Fruit fly (Drosophila melanogaster) whole organism, embryonic: ENCODE measurements around the gene CG43672.

Source experiments
- Atf-2 ChIP-seq: fragments of 200-800 bp; sonication (Bioruptor generic); optimal IDR thresholded peaks from 2 replicates; lab custom pipeline; 2016; ENCODE audit warnings: missing biosample characterization, missing genetic modification characterization
- CG10462 ChIP-seq: fragments of 200-800 bp; sonication (Bioruptor generic); optimal IDR thresholded peaks from 2 replicates; lab custom pipeline; 2016; ENCODE audit warnings: missing biosample characterization, missing genetic modification characterization
- CG11723 ChIP-seq: fragments of 200-800 bp; sonication (Bioruptor generic); optimal IDR thresholded peaks from 2 replicates; lab custom pipeline; 2017; ENCODE audit warnings: missing biosample characterization, mild to moderate bottlenecking, missing genetic modification characterization
- CG13624 ChIP-seq: fragments of 200-800 bp; sonication (Bioruptor generic); optimal IDR thresholded peaks from 2 replicates; lab custom pipeline; 2016; ENCODE audit warnings: missing biosample characterization, missing genetic modification characterization
- CG13894 ChIP-seq: fragments of 200-800 bp; sonication (Bioruptor generic); optimal IDR thresholded peaks from 3 replicates; lab custom pipeline; 2018; ENCODE audit warnings: missing biosample characterization, mild to moderate bottlenecking, missing genetic modification characterization, moderate library complexity
- CG15269 ChIP-seq: fragments of 200-800 bp; sonication (Bioruptor generic); optimal IDR thresholded peaks from 2 replicates; lab custom pipeline; 2018; ENCODE audit warnings: missing biosample characterization, mild to moderate bottlenecking, missing genetic modification characterization, moderate library complexity
- CG17802 ChIP-seq: fragments of 200-800 bp; sonication (Bioruptor generic); optimal IDR thresholded peaks from 2 replicates; lab custom pipeline; 2018; ENCODE audit warnings: missing biosample characterization, mild to moderate bottlenecking, missing genetic modification characterization, moderate library complexity
- CG18262 ChIP-seq: fragments of 200-800 bp; optimal IDR thresholded peaks from 3 replicates; lab custom pipeline; 2019; ENCODE audit warnings: missing biosample characterization, mild to moderate bottlenecking, missing genetic modification characterization, moderate library complexity
- CG2129 ChIP-seq: fragments of 200-800 bp; sonication (Bioruptor generic); IDR thresholded peaks from 2 replicates; pipeline ENCODE4 v1.3.6; 2022; ENCODE audit warnings: missing biosample characterization, missing genetic modification characterization; ENCODE audit not compliant: partially characterized antibody
- CG2199 ChIP-seq: fragments of 200-800 bp; sonication (Bioruptor generic); IDR thresholded peaks from 3 replicates; pipeline ENCODE4 v1.3.6; 2022; ENCODE audit warnings: missing biosample characterization, missing genetic modification characterization
- CG30403 ChIP-seq: fragments of 200-800 bp; sonication (Bioruptor generic); optimal IDR thresholded peaks from 3 replicates; lab custom pipeline; 2016; ENCODE audit warnings: missing biosample characterization, missing genetic modification characterization
- CG34224 ChIP-seq: fragments of 200-800 bp; sonication (Bioruptor generic); IDR thresholded peaks from 3 replicates; pipeline ENCODE4 v1.3.6; 2022; ENCODE audit warnings: missing biosample characterization, missing genetic modification characterization; ENCODE audit not compliant: partially characterized antibody
- CG42726 ChIP-seq: fragments of 200-800 bp; sonication (Bioruptor generic); IDR thresholded peaks from 2 replicates; pipeline ENCODE4 v1.3.6; 2022; ENCODE audit warnings: missing biosample characterization, missing genetic modification characterization; ENCODE audit not compliant: partially characterized antibody
- CG4328 ChIP-seq: fragments of 200-800 bp; sonication (Bioruptor generic); optimal IDR thresholded peaks from 3 replicates; lab custom pipeline; 2017; ENCODE audit warnings: missing biosample characterization, missing genetic modification reagents, missing genetic modification characterization
- CG5953 ChIP-seq: fragments of 200-800 bp; sonication (Bioruptor generic); IDR thresholded peaks from 2 replicates; pipeline ENCODE4 v1.3.6; 2022; ENCODE audit warnings: missing biosample characterization, missing genetic modification characterization
- CG7745 ChIP-seq: fragments of 200-800 bp; sonication (Bioruptor generic); optimal IDR thresholded peaks from 2 replicates; lab custom pipeline; 2018; ENCODE audit warnings: missing biosample characterization, mild to moderate bottlenecking, missing genetic modification characterization, moderate library complexity
- CG7987 ChIP-seq: fragments of 200-800 bp; sonication (Bioruptor generic); optimal IDR thresholded peaks from 2 replicates; lab custom pipeline; 2018; ENCODE audit warnings: missing biosample characterization, mild to moderate bottlenecking, missing genetic modification characterization, moderate library complexity
- CG8281 ChIP-seq: fragments of 200-800 bp; sonication (Bioruptor generic); optimal IDR thresholded peaks from 2 replicates; lab custom pipeline; 2018; ENCODE audit warnings: missing biosample characterization, mild to moderate bottlenecking, missing genetic modification characterization, moderate library complexity
- CG8290 ChIP-seq, 3 experiments: fragments of 200-800 bp; sonication (Bioruptor generic); optimal IDR thresholded peaks; 2 replicates each; lab custom pipeline; 2016 to 2019; ENCODE audit warnings: missing biosample characterization in 3 of 3, missing genetic modification characterization in 3 of 3, mild to moderate bottlenecking in 2 of 3, moderate library complexity in 1 of 3
- CG8924 ChIP-seq: fragments of 200-800 bp; optimal IDR thresholded peaks from 3 replicates; lab custom pipeline; 2019; ENCODE audit warnings: missing biosample characterization, mild to moderate bottlenecking, missing genetic modification characterization, moderate library complexity
- CG9876 ChIP-seq: fragments of 200-800 bp; sonication (Bioruptor generic); optimal IDR thresholded peaks from 2 replicates; lab custom pipeline; 2016; ENCODE audit warnings: missing biosample characterization, missing genetic modification characterization
- D19A ChIP-seq: fragments of 200-800 bp; optimal IDR thresholded peaks from 3 replicates; lab custom pipeline; 2019; ENCODE audit warnings: missing biosample characterization, mild to moderate bottlenecking, missing genetic modification characterization, moderate library complexity
- Dp ChIP-seq: fragments of 200-800 bp; sonication (Bioruptor generic); optimal IDR thresholded peaks from 2 replicates; lab custom pipeline; 2018; ENCODE audit warnings: missing biosample characterization, mild to moderate bottlenecking, missing genetic modification characterization, moderate library complexity
- HmgZ ChIP-seq: fragments of 200-800 bp; sonication (Bioruptor generic); optimal IDR thresholded peaks from 2 replicates; lab custom pipeline; 2018; ENCODE audit warnings: missing biosample characterization, mild to moderate bottlenecking, missing genetic modification characterization
- Hsf ChIP-seq: fragments of 200-800 bp; sonication (Bioruptor generic); optimal IDR thresholded peaks from 3 replicates; lab custom pipeline; 2016; ENCODE audit warnings: missing biosample characterization, missing genetic modification characterization
- Lpt ChIP-seq: fragments of >200 bp; optimal IDR thresholded peaks from 2 replicates; lab custom pipeline; 2018; ENCODE audit warnings: missing biosample characterization, missing genetic modification characterization
- Nf-YC ChIP-seq: fragments of 200-800 bp; optimal IDR thresholded peaks from 3 replicates; lab custom pipeline; 2019; ENCODE audit warnings: missing biosample characterization, mild to moderate bottlenecking, missing genetic modification characterization, moderate library complexity
- Sin3A ChIP-seq: fragments of >200 bp; optimal IDR thresholded peaks from 2 replicates; lab custom pipeline; 2018
- Ssrp ChIP-seq: fragments of 200-800 bp; sonication (Bioruptor generic); optimal IDR thresholded peaks from 2 replicates; lab custom pipeline; 2018; ENCODE audit warnings: missing biosample characterization, mild to moderate bottlenecking, missing genetic modification characterization, moderate library complexity
- ac ChIP-seq: fragments of 200-800 bp; sonication (Bioruptor generic); optimal IDR thresholded peaks from 3 replicates; lab custom pipeline; 2017; ENCODE audit warnings: missing biosample characterization, mild to moderate bottlenecking, missing genetic modification characterization
- amos ChIP-seq: fragments of 200-800 bp; sonication (Bioruptor generic); IDR thresholded peaks from 2 replicates; pipeline ENCODE4 v1.3.6; 2022; ENCODE audit warnings: missing biosample characterization, missing genetic modification characterization; ENCODE audit not compliant: partially characterized antibody
- croc ChIP-seq: fragments of 200-800 bp; sonication (Bioruptor generic); conservative IDR thresholded peaks from 3 replicates; pipeline ENCODE4 v1.3.6; 2022; ENCODE audit warnings: missing biosample characterization, missing genetic modification characterization
- disco-r ChIP-seq: fragments of 200-800 bp; sonication (Bioruptor generic); optimal IDR thresholded peaks from 2 replicates; lab custom pipeline; 2016; ENCODE audit warnings: missing biosample characterization, missing genetic modification characterization
- dysf ChIP-seq: fragments of 200-800 bp; sonication (Bioruptor generic); IDR thresholded peaks from 3 replicates; pipeline ENCODE4 v1.3.6; 2022; ENCODE audit warnings: missing biosample characterization, missing genetic modification characterization
- ems ChIP-seq: fragments of 200-800 bp; sonication (Bioruptor generic); optimal IDR thresholded peaks from 3 replicates; lab custom pipeline; 2016; ENCODE audit warnings: missing biosample characterization, missing genetic modification characterization
- fd64A ChIP-seq: fragments of 200-800 bp; sonication (Bioruptor generic); optimal IDR thresholded peaks from 3 replicates; lab custom pipeline; 2018; ENCODE audit warnings: missing biosample characterization, mild to moderate bottlenecking, missing genetic modification characterization
- hb ChIP-seq: fragments of 200-800 bp; sonication (Bioruptor generic); IDR thresholded peaks from 3 replicates; pipeline ENCODE4 v1.3.6; 2022; ENCODE audit warnings: missing biosample characterization, missing genetic modification characterization; ENCODE audit not compliant: partially characterized antibody
- ind ChIP-seq: fragments of 200-800 bp; sonication (Bioruptor generic); optimal IDR thresholded peaks from 3 replicates; lab custom pipeline; 2016; ENCODE audit warnings: missing biosample characterization, missing genetic modification characterization
- inv ChIP-seq: fragments of 200-800 bp; sonication (Bioruptor generic); IDR thresholded peaks from 2 replicates; pipeline ENCODE4 v1.3.6; 2022; ENCODE audit warnings: missing biosample characterization, missing genetic modification characterization; ENCODE audit not compliant: partially characterized antibody
- nerfin-2 ChIP-seq: fragments of 200-800 bp; sonication (Bioruptor generic); IDR thresholded peaks from 2 replicates; pipeline ENCODE4 v1.3.6; 2022; ENCODE audit warnings: missing biosample characterization, missing genetic modification characterization; ENCODE audit not compliant: partially characterized antibody
- pita ChIP-seq: fragments of 200-800 bp; sonication (Bioruptor generic); optimal IDR thresholded peaks from 2 replicates; lab custom pipeline; 2017; ENCODE audit warnings: missing biosample characterization, mild to moderate bottlenecking, missing genetic modification characterization
- pnt ChIP-seq: fragments of 200-800 bp; sonication (Bioruptor generic); optimal IDR thresholded peaks from 3 replicates; lab custom pipeline; 2016; ENCODE audit warnings: missing biosample characterization, missing genetic modification characterization
- pum ChIP-seq: fragments of 200-800 bp; sonication (Bioruptor generic); optimal IDR thresholded peaks from 2 replicates; lab custom pipeline; 2016; ENCODE audit warnings: missing biosample characterization, missing genetic modification characterization
- pzg ChIP-seq: fragments of 200-800 bp; sonication (Bioruptor generic); optimal IDR thresholded peaks from 3 replicates; lab custom pipeline; 2018; ENCODE audit warnings: missing biosample characterization, mild to moderate bottlenecking, missing genetic modification characterization, moderate library complexity
- row ChIP-seq: fragments of 200-800 bp; sonication (Bioruptor generic); IDR thresholded peaks from 3 replicates; pipeline ENCODE4 v1.3.6; 2022; ENCODE audit warnings: missing biosample characterization, missing genetic modification characterization
- scrt ChIP-seq: fragments of 200-800 bp; sonication (Bioruptor generic); optimal IDR thresholded peaks from 2 replicates; lab custom pipeline; 2018; ENCODE audit warnings: missing biosample characterization, mild to moderate bottlenecking, missing genetic modification characterization, moderate library complexity
- tx ChIP-seq: fragments of 200-800 bp; sonication (Bioruptor generic); optimal IDR thresholded peaks from 2 replicates; lab custom pipeline; 2016; ENCODE audit warnings: missing biosample characterization, missing genetic modification characterization
- wek ChIP-seq: fragments of 200-800 bp; sonication (Bioruptor generic); optimal IDR thresholded peaks from 3 replicates; lab custom pipeline; 2018; ENCODE audit warnings: missing biosample characterization, mild to moderate bottlenecking, missing genetic modification characterization, moderate library complexity

Gene CG43672

DNA sequence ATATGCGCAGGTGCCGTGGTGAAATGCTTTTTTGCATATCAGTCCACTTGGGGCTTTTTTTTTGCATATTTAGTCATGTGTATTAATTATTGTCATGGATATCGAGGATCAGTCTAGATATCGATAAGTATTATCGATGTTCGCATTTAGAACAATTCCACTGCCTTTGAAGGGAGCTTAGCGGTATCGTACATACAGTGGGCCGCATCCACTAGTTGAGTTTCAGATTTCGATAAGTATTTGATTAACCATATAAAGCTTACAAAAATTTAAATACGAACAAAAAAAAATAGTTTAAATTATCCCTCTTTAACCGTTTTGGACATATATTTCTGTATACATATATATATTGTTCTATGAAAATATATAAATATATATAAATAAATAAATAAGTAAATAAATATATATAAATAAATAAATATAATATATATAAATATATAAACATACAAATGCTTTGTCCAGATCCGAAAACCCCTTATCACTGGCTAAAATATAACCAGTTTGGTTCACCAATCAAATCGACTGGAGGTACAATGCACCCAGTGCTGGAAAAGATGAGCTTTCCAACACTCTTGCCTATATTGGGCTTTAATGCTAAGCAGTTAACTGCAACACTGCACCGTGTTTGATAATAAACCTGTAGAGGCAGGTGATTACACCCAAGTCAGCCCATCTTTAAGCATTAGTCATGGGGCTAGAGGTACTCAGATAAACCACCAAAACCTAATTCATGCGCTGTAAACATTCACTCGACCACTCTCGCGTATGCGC lies 30.3 kb downstream of the CG43672 start (continued):
- TF ChIP-seq CG42726 (GFP tag; lab: Robert Waterston, UW), result peak; percentile 32; the same call in 1 of the 2 replicates
- TF ChIP-seq Dp, result no peak
- TF ChIP-seq wek (GFP tag; lab: Kevin White, UChicago), result no peak
- TF ChIP-seq CG18262 (tag; lab: Kevin White, UChicago), result peak; percentile 36
- TF ChIP-seq CG8290 (GFP tag; optimal IDR thresholded peaks at IDR 0.05; lab: Kevin White, UChicago), result peak; percentile 69
- peak in 1 of 2 experiments; percentile 65 for TF ChIP-seq CG8290 (tag; optimal IDR thresholded peaks at IDR 0.05; lab: Kevin White, UChicago)
- no peak for TF ChIP-seq CG7745 (tag; lab: Kevin White, UChicago)
- TF ChIP-seq CG8281 (tag; lab: Kevin White, UChicago), result no peak
- peak; percentile 53; the same call in 1 of the 2 replicates for TF ChIP-seq nerfin-2 (GFP tag; lab: Robert Waterston, UW)
- TF ChIP-seq CG17802 (tag; lab: Kevin White, UChicago), result peak; percentile 53
- TF ChIP-seq ind (GFP tag; lab: Kevin White, UChicago), result peak; percentile 3
- no peak for TF ChIP-seq CG4328 (GFP tag; lab: Kevin White, UChicago)
- TF ChIP-seq Hsf (GFP tag; lab: Kevin White, UChicago), result no peak
- TF ChIP-seq CG8924 (tag; lab: Kevin White, UChicago), result peak; percentile 3
- TF ChIP-seq pita, result no peak
- no peak for TF ChIP-seq tx (GFP tag; lab: Kevin White, UChicago)
- TF ChIP-seq CG5953 (GFP tag; lab: Robert Waterston, UW), result no peak
- no peak for TF ChIP-seq Lpt (GFP tag; lab: Kevin White, UChicago)
- peak; percentile 14 for TF ChIP-seq scrt (GFP tag; lab: Kevin White, UChicago)
- no peak for TF ChIP-seq Ssrp (tag; lab: Kevin White, UChicago)
- TF ChIP-seq croc (GFP tag; lab: Robert Waterston, UW), result no peak
- TF ChIP-seq amos (GFP tag; lab: Robert Waterston, UW), result peak; percentile 86; the same call in 1 of the 2 replicates
- no peak for TF ChIP-seq ac (GFP tag; lab: Kevin White, UChicago)
- peak; percentile 70 for TF ChIP-seq inv (GFP tag; lab: Robert Waterston, UW)
- no peak for TF ChIP-seq fd64A (GFP tag; lab: Kevin White, UChicago)
- peak; percentile 46 for TF ChIP-seq CG13894 (tag; lab: Kevin White, UChicago)
- TF ChIP-seq ems (GFP tag; lab: Kevin White, UChicago), result no peak
- TF ChIP-seq CG34224 (GFP tag; lab: Robert Waterston, UW), result peak; percentile 84
- no peak for TF ChIP-seq CG10462
- no peak for TF ChIP-seq CG13624
- no peak for TF ChIP-seq Atf-2 (GFP tag; lab: Kevin White, UChicago)
- no peak for TF ChIP-seq CG11723 (GFP tag; lab: Kevin White, UChicago)
- no peak for TF ChIP-seq Sin3A
- TF ChIP-seq pzg (GFP tag; lab: Kevin White, UChicago), result peak; percentile 42
- no peak for TF ChIP-seq dysf (GFP tag; lab: Robert Waterston, UW)
- no peak for TF ChIP-seq pum (GFP tag; lab: Kevin White, UChicago)
- peak; percentile 88 for TF ChIP-seq Nf-YC (tag; lab: Kevin White, UChicago)
- TF ChIP-seq pnt (GFP tag; lab: Kevin White, UChicago), result no peak
- TF ChIP-seq CG30403 (GFP tag; lab: Kevin White, UChicago), result peak; percentile 10
- no peak for TF ChIP-seq CG2199 (GFP tag; lab: Robert Waterston, UW)
- no peak for TF ChIP-seq CG7987 (GFP tag; lab: Kevin White, UChicago)
- TF ChIP-seq hb (GFP tag; lab: Robert Waterston, UW), result peak; percentile 70; the same call in 2 of the 3 replicates
- TF ChIP-seq disco-r (GFP tag; lab: Kevin White, UChicago), result no peak
- peak; percentile 30 for TF ChIP-seq D19A (tag; lab: Kevin White, UChicago)
- TF ChIP-seq CG2129 (GFP tag; lab: Robert Waterston, UW), result peak; percentile 56
- no peak for TF ChIP-seq HmgZ
- TF ChIP-seq row (GFP tag; lab: Robert Waterston, UW), result peak; percentile 66
- TF ChIP-seq CG9876 (GFP tag; lab: Kevin White, UChicago), result no peak
- TF ChIP-seq CG15269 (tag; lab: Kevin White, UChicago), result no peak
